Fruit fly (Drosophila melanogaster) whole organism, embryonic: ENCODE measurements around the gene mthl12.
A peak's percentile ranks its signal among the peaks of the same experiment; 100 is the strongest.

Experiments
- B-H2 ChIP-seq: fragments of 200-800 bp; sonication (Bioruptor generic); optimal IDR thresholded peaks from 2 replicates; lab custom pipeline; 2018; ENCODE audit warnings: missing biosample characterization, mild to moderate bottlenecking, missing genetic modification characterization
- CG31365 ChIP-seq: fragments of 200-800 bp; sonication (Bioruptor generic); optimal IDR thresholded peaks from 2 replicates; lab custom pipeline; 2018; ENCODE audit warnings: missing biosample characterization, mild to moderate bottlenecking, missing genetic modification characterization
- CG34376 ChIP-seq: fragments of 200-800 bp; sonication (Bioruptor generic); optimal IDR thresholded peaks from 2 replicates; lab custom pipeline; 2018; ENCODE audit warnings: missing biosample characterization, mild to moderate bottlenecking, missing genetic modification characterization
- CG9609 ChIP-seq: fragments of 200-800 bp; sonication (Bioruptor generic); optimal IDR thresholded peaks from 3 replicates; lab custom pipeline; 2016; ENCODE audit warnings: missing biosample characterization, missing genetic modification characterization
- D19B ChIP-seq: fragments of 200-800 bp; sonication (Bioruptor generic); optimal IDR thresholded peaks from 2 replicates; lab custom pipeline; 2017; ENCODE audit warnings: missing biosample characterization, mild to moderate bottlenecking, missing genetic modification characterization
- Hr51 ChIP-seq, 2 experiments: fragments of 200-800 bp; sonication (Bioruptor generic); optimal IDR thresholded peaks; 2 replicates in 1 of 2; 3 replicates in 1 of 2; lab custom pipeline; 2016 to 2018; ENCODE audit warnings: missing biosample characterization in 2 of 2, missing genetic modification characterization in 2 of 2, mild to moderate bottlenecking in 1 of 2, moderate library complexity in 1 of 2
- Lim3 ChIP-seq: fragments of 200-800 bp; sonication (Bioruptor generic); IDR thresholded peaks from 2 replicates; pipeline ENCODE4 v1.3.6; 2022; ENCODE audit warnings: missing biosample characterization, missing genetic modification characterization
- esg ChIP-seq: fragments of 200-800 bp; sonication (Bioruptor generic); conservative IDR thresholded peaks from 2 replicates; pipeline ENCODE4 v1.3.6; 2022; ENCODE audit warnings: missing biosample characterization, missing genetic modification characterization
- pita ChIP-seq: fragments of 200-800 bp; sonication (Bioruptor generic); optimal IDR thresholded peaks from 2 replicates; lab custom pipeline; 2017; ENCODE audit warnings: missing biosample characterization, mild to moderate bottlenecking, missing genetic modification characterization
- ro ChIP-seq: fragments of 200-800 bp; sonication (Bioruptor generic); IDR thresholded peaks from 2 replicates; pipeline ENCODE4 v1.3.6; 2022; ENCODE audit warnings: missing biosample characterization, missing genetic modification characterization

- TF ChIP-seq pita (GFP tag; lab: Kevin White, UChicago) = no peak
- TF ChIP-seq Hr51 (GFP tag; optimal IDR thresholded peaks at IDR 0.05; lab: Kevin White, UChicago) = peak; percentile 86 to 93
- TF ChIP-seq D19B (GFP tag; lab: Kevin White, UChicago) = peak; percentile 71
- peak; percentile 67 for TF ChIP-seq CG31365
- 0 out of 2 replicates have a peak, but pooled peaks have one; percentile 24 for TF ChIP-seq Lim3 (GFP tag; lab: Robert Waterston, UW)
- peak; percentile 86 for TF ChIP-seq esg (GFP tag; lab: Robert Waterston, UW)
- TF ChIP-seq CG34376 (GFP tag; lab: Kevin White, UChicago) = no peak
- peak; percentile 88 for TF ChIP-seq CG9609 (GFP tag; lab: Kevin White, UChicago)
- peak; percentile 71; the same call in 1 of the 2 replicates for TF ChIP-seq ro (GFP tag; lab: Robert Waterston, UW)
- TF ChIP-seq B-H2 = peak; percentile 19
Observed at dm6 chr3R:13400902-13401721, 47.6 kb downstream of the mthl12 start.
